Fruit fly (Drosophila melanogaster): ENCODE data around the gene CG6026.

Gene CG6026

DNA sequence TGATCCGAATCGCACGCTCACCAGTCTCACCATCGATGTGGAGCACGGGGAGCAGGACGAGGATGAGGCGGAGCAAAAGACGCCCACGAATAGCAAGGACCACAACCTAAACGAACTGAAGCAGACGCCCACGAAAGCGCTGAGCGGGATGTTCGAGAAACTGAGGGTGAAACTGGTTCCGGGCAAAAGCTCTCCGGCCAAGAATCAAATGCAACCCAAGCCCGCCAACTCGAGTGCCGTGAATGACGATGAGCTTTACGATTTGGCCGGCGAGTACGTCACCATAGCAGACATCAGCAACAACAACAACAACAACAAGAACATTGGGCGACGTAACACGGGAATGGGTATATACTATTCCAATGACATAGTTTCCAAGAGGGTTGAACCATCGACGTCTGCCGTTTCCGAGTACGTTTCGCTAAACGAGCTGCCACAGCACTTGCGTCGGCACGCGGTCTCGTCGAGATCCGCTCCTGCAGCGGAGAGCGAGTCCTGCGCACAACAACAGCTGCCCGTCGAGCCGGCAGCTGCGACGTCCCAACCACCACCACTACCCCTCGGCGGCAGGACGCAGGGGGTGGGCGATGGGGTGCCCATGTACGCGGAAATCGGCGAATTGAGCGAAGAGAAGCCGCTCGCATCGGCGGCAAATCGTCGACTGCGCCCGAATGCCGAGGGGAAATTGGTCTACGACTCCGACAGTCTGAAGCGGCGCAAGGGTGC, 15.9 kb upstream of the CG6026 start (continued):
- TF ChIP-seq ara (GFP tag; IDR thresholded peaks at IDR 0.05) = no peak
- no peak for TF ChIP-seq CG18619 (GFP tag; optimal IDR thresholded peaks at IDR 0.05)
- TF ChIP-seq CG43689 (GFP tag; IDR thresholded peaks at IDR 0.05) = no peak
- no peak for TF ChIP-seq Hmx (GFP tag; optimal IDR thresholded peaks at IDR 0.05)
- no peak for TF ChIP-seq insv (GFP tag; optimal IDR thresholded peaks at IDR 0.05)
- TF ChIP-seq CG12236 (GFP tag; optimal IDR thresholded peaks at IDR 0.05) = no peak
- peak; percentile 97 for TF ChIP-seq nerfin-1 (tag; optimal IDR thresholded peaks at IDR 0.05)
- TF ChIP-seq Hr78 (GFP tag; optimal IDR thresholded peaks at IDR 0.05) = no peak
- TF ChIP-seq Rx (GFP tag; IDR thresholded peaks at IDR 0.05) = no peak
- TF ChIP-seq CG10543 (GFP tag; optimal IDR thresholded peaks at IDR 0.05) = peak; percentile 3
- TF ChIP-seq slp2 (GFP tag; optimal IDR thresholded peaks at IDR 0.05) = no peak
- TF ChIP-seq p53 (GFP tag; optimal IDR thresholded peaks at IDR 0.05) = no peak
- TF ChIP-seq CG4820 (GFP tag; optimal IDR thresholded peaks at IDR 0.05) = no peak
- no peak for TF ChIP-seq Kr (GFP tag; optimal IDR thresholded peaks at IDR 0.05)
- no peak for TF ChIP-seq Tbp (GFP tag; optimal IDR thresholded peaks at IDR 0.05)
- TF ChIP-seq CG18476 (GFP tag; optimal IDR thresholded peaks at IDR 0.05) = no peak
- TF ChIP-seq Spps (tag; optimal IDR thresholded peaks at IDR 0.05) = no peak
- no peak for TF ChIP-seq toy (GFP tag; IDR thresholded peaks at IDR 0.05)
- peak; percentile 25 for TF ChIP-seq CG12155 (GFP tag; optimal IDR thresholded peaks at IDR 0.05)
- no peak for TF ChIP-seq CG15269 (tag; optimal IDR thresholded peaks at IDR 0.05)
- no peak for TF ChIP-seq psq (GFP tag; optimal IDR thresholded peaks at IDR 0.05)
- TF ChIP-seq mam (GFP tag; optimal IDR thresholded peaks at IDR 0.05) = no peak
- no peak for TF ChIP-seq CG10209 (GFP tag; optimal IDR thresholded peaks at IDR 0.05)
- no peak for TF ChIP-seq pb (GFP tag; optimal IDR thresholded peaks at IDR 0.05)
- no peak for TF ChIP-seq ttk (GFP tag; IDR thresholded peaks at IDR 0.05)
- TF ChIP-seq Oli (tag; optimal IDR thresholded peaks at IDR 0.05) = no peak
- 0 out of 2 replicates have a peak, but pooled peaks have one; percentile 15 for TF ChIP-seq sob (GFP tag; IDR thresholded peaks at IDR 0.05)
- no peak for TF ChIP-seq HmgZ (tag; optimal IDR thresholded peaks at IDR 0.05)
- no peak for TF ChIP-seq CG8089 (GFP tag; optimal IDR thresholded peaks at IDR 0.05)
- no peak for TF ChIP-seq Opbp (GFP tag; IDR thresholded peaks at IDR 0.05; ENCODE audit: partially characterized antibody)
- no peak for TF ChIP-seq inv (GFP tag; IDR thresholded peaks at IDR 0.05; ENCODE audit: partially characterized antibody)
- TF ChIP-seq CG6272 (GFP tag; IDR thresholded peaks at IDR 0.05) = no peak
- no peak for TF ChIP-seq zf30C (GFP tag; optimal IDR thresholded peaks at IDR 0.05)
- TF ChIP-seq luna (GFP tag; optimal IDR thresholded peaks at IDR 0.05) = no peak
- TF ChIP-seq CG4404 (GFP tag; IDR thresholded peaks at IDR 0.05) = 0 out of 2 replicates have a peak, but pooled peaks have one; percentile 15
- no peak for TF ChIP-seq CG6254 (GFP tag; optimal IDR thresholded peaks at IDR 0.05)
- TF ChIP-seq CG31441 (GFP tag; IDR thresholded peaks at IDR 0.05) = no peak
- no peak for TF ChIP-seq CG12071 (GFP tag; optimal IDR thresholded peaks at IDR 0.05)
- no peak for TF ChIP-seq CG8290 (GFP tag; optimal IDR thresholded peaks at IDR 0.05)
- TF ChIP-seq CG8290 (tag; optimal IDR thresholded peaks at IDR 0.05) = no peak
- TF ChIP-seq Bteb2 (GFP tag; optimal IDR thresholded peaks at IDR 0.05) = no peak
- no peak for TF ChIP-seq CG3847 (GFP tag; IDR thresholded peaks at IDR 0.05)
- no peak for TF ChIP-seq nom (GFP tag; optimal IDR thresholded peaks at IDR 0.05)
- no peak for TF ChIP-seq CG42726 (GFP tag; IDR thresholded peaks at IDR 0.05; ENCODE audit: partially characterized antibody)
- no peak for TF ChIP-seq cas (GFP tag; IDR thresholded peaks at IDR 0.05)
- no peak for TF ChIP-seq ranshi (GFP tag; IDR thresholded peaks at IDR 0.05)
- TF ChIP-seq CG3407 (GFP tag; optimal IDR thresholded peaks at IDR 0.05) = no peak
- TF ChIP-seq fd102C (GFP tag; optimal IDR thresholded peaks at IDR 0.05) = no peak
- no peak for TF ChIP-seq CG10979 (tag; optimal IDR thresholded peaks at IDR 0.05)
- TF ChIP-seq CG15696 (tag; optimal IDR thresholded peaks at IDR 0.05) = no peak
- TF ChIP-seq trem (tag; optimal IDR thresholded peaks at IDR 0.05) = no peak
